Fruit fly (Drosophila melanogaster): ENCODE data around the gene NimB2.

DNA sequence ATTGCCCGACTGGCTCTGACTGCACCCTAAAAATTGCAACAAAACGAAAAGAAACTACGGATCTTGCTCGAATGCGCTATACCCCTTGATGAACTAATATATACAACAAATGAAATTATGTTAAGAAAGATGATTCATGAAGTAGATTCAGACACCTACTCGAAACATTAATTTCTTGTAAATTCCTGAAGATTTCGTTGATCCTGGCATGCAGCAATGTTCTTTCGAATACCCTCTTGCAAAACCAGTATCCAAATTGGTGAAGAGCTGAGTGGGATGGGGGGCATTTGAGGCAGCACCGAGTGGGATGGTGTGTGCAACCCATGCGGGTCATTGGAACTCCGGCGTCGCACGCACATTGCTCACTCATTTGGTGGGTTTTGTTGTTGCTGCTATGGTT lies 11.0 kb downstream of the NimB2 start:
- TF ChIP-seq HmgZ (tag; optimal IDR thresholded peaks at IDR 0.05) (no peak), CG16779 (GFP tag; IDR thresholded peaks at IDR 0.05) (no peak), Eip74EF (GFP tag; optimal IDR thresholded peaks at IDR 0.05) (no peak), sens-2 (GFP tag; IDR thresholded peaks at IDR 0.05) (no peak), CkIIα-i1 (GFP tag; IDR thresholded peaks at IDR 0.05) (no peak), CG4424 (GFP tag; optimal IDR thresholded peaks at IDR 0.05) (no peak), Dll (GFP tag; IDR thresholded peaks at IDR 0.05; ENCODE audit: partially characterized antibody) (no peak), Meics (GFP tag; optimal IDR thresholded peaks at IDR 0.05) (no peak), prd (optimal IDR thresholded peaks at IDR 0.05) (no peak), prd (GFP tag; IDR thresholded peaks at IDR 0.05) (no peak; the same call in 1 of the 3 replicates), E2f1 (GFP tag; IDR thresholded peaks at IDR 0.05) (no peak), B-H2 (GFP tag; optimal IDR thresholded peaks at IDR 0.05) (no peak)
